Worm (Caenorhabditis elegans) whole organism, L4 larva: Measurements from ENCODE around the gene C55A6.12.

Experiments used
- F49E8.2 ChIP-seq: sonication (generic microtip); optimal IDR thresholded peaks from 2 replicates; lab custom pipeline; 2016; ENCODE audit warnings: missing compliant biosample characterization, mild to moderate bottlenecking, missing genetic modification characterization, borderline replicate concordance
- Y5F2A.4 ChIP-seq: fragments of 200-800 bp; sonication (Bioruptor generic); optimal IDR thresholded peaks from 2 replicates; lab custom pipeline; 2018; ENCODE audit warnings: mild to moderate bottlenecking, missing genetic modification characterization, missing compliant biosample characterization
- ceh-20 ChIP-seq: fragments of 200-800 bp; sonication (Bioruptor generic); IDR thresholded peaks from 2 replicates; pipeline ENCODE4 v1.3.6; 2022; ENCODE audit warnings: missing genetic modification reagents, missing genetic modification characterization, missing compliant biosample characterization
- ceh-32 ChIP-seq: sonication (generic microtip); optimal IDR thresholded peaks from 2 replicates; lab custom pipeline; 2016; ENCODE audit warnings: mild to moderate bottlenecking, missing genetic modification characterization, missing compliant biosample characterization; ENCODE audit not compliant: poor library complexity
- egl-27 ChIP-seq: sonication (generic microtip); optimal IDR thresholded peaks from 3 replicates; lab custom pipeline; 2017; ENCODE audit warnings: missing biosample characterization, missing genetic modification reagents, missing genetic modification characterization
- hmg-1.1 ChIP-seq: fragments of 200-800 bp; sonication (Bioruptor generic); IDR thresholded peaks from 2 replicates; pipeline ENCODE4 v1.3.6; 2022; ENCODE audit warnings: missing genetic modification reagents, missing genetic modification characterization, missing compliant biosample characterization
- nhr-25 ChIP-seq: sonication (generic microtip); optimal IDR thresholded peaks from 2 replicates; lab custom pipeline; 2017; ENCODE audit warnings: missing genetic modification characterization, mild to moderate bottlenecking, missing compliant biosample characterization, antibody characterized with exemption, moderate library complexity, borderline replicate concordance; ENCODE audit not compliant: insufficient read depth
- nhr-28 ChIP-seq: fragments of 150-350 bp; optimal IDR thresholded peaks from 2 replicates; lab custom pipeline; 2014; ENCODE audit warnings: missing biosample characterization, missing genetic modification characterization
- nhr-42 ChIP-seq: fragments of 200-800 bp; sonication (Bioruptor generic); IDR thresholded peaks from 2 replicates; pipeline ENCODE4 v1.3.6; 2022; ENCODE audit warnings: missing genetic modification characterization, missing compliant biosample characterization
- pqm-1 ChIP-seq: sonication (generic microtip); optimal IDR thresholded peaks from 2 replicates; lab custom pipeline; 2017; ENCODE audit warnings: missing biosample characterization, missing genetic modification characterization
- skn-1 ChIP-seq: fragments of 150-350 bp; optimal IDR thresholded peaks from 2 replicates; lab custom pipeline; 2014; ENCODE audit warnings: missing biosample characterization, missing genetic modification characterization
- snpc-4 ChIP-seq: fragments of 150-350 bp; optimal IDR thresholded peaks from 2 replicates; lab custom pipeline; 2014; ENCODE audit warnings: missing biosample characterization, missing genetic modification characterization
- zip-11 ChIP-seq: fragments of 200-800 bp; sonication (Bioruptor generic); IDR thresholded peaks from 2 replicates; pipeline ENCODE4 v1.3.6; 2022; ENCODE audit warnings: missing genetic modification characterization, missing compliant biosample characterization

DNA sequence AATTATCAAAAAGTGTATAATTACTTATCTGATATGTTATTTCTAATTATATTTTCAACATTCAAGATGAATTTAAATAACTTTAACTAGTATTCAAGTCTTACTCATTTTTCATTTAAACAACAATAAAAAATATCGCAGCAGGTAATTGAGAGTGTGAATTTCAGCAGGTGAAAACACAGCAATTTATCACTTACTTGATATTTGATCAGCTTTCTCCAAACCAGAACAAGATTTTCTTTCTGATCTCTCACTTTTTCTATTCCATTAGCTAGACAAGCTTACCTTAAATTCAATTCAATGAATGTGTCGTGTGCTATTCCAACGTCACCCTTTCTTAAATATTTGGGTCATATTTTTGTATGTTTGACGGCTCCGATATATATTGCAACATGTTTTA lies 17.4 kb downstream of the C55A6.12 start, which contains the start of gene srh-1:
- no peak for TF ChIP-seq pqm-1 (tag; lab: Kevin White, UChicago)
- TF ChIP-seq skn-1 (tag; lab: Kevin White, UChicago) = no peak
- no peak for TF ChIP-seq egl-27 (tag; lab: Kevin White, UChicago)
- no peak for TF ChIP-seq nhr-42 (GFP tag; lab: Robert Waterston, UW)
- TF ChIP-seq nhr-25 (tag; lab: Kevin White, UChicago) = no peak
- no peak for TF ChIP-seq nhr-28 (tag; lab: Kevin White, UChicago)
- TF ChIP-seq zip-11 (GFP tag; lab: Robert Waterston, UW) = no peak
- TF ChIP-seq F49E8.2 = no peak
- no peak for TF ChIP-seq snpc-4
- TF ChIP-seq ceh-20 (GFP tag; lab: Robert Waterston, UW) = no peak
- TF ChIP-seq hmg-1.1 (GFP tag; lab: Robert Waterston, UW) = no peak
- TF ChIP-seq ceh-32 (tag; lab: Kevin White, UChicago) = no peak
- no peak for TF ChIP-seq Y5F2A.4
